Fruit fly (Drosophila melanogaster): ENCODE results near the gene dmrt11E.

Gene dmrt11E

dm6 chrX:13374154-13374536, 6.2 kb downstream of the dmrt11E start:
- TF ChIP-seq CG12768 (GFP tag; optimal IDR thresholded peaks at IDR 0.05), result peak; percentile 29
- no peak for TF ChIP-seq cnc (optimal IDR thresholded peaks at IDR 0.05)
- peak; percentile 94 for TF ChIP-seq pad (GFP tag; optimal IDR thresholded peaks at IDR 0.05)

dm6 chrX:13374979-13375378, 7.0 kb downstream of the dmrt11E start:
- no peak for TF ChIP-seq cnc (optimal IDR thresholded peaks at IDR 0.05)
- TF ChIP-seq kay (GFP tag; ENCODE audit: borderline replicate concordance), result peak; percentile 65

- TF ChIP-seq cnc (optimal IDR thresholded peaks at IDR 0.05) (no peak), CG11617 (GFP tag; optimal IDR thresholded peaks at IDR 0.05) (no peak)
These were observed 7.6 kb downstream of the dmrt11E start for dm6 chrX:13375489-13375997.

dm6 chrX:13376520-13376919, 8.5 kb downstream of the dmrt11E start:
- TF ChIP-seq CG7045 (GFP tag; optimal IDR thresholded peaks at IDR 0.05) (peak; percentile 44), tj (GFP tag; optimal IDR thresholded peaks at IDR 0.05) (peak; percentile 82), cic (GFP tag; optimal IDR thresholded peaks at IDR 0.05) (peak; percentile 49), CG1620 (GFP tag; optimal IDR thresholded peaks at IDR 0.05) (peak; percentile 4), toe (GFP tag; optimal IDR thresholded peaks at IDR 0.05) (peak; percentile 13), Hr96 (GFP tag; optimal IDR thresholded peaks at IDR 0.05) (no peak), CG5204 (GFP tag; optimal IDR thresholded peaks at IDR 0.05) (no peak), Mnt (GFP tag; optimal IDR thresholded peaks at IDR 0.05) (peak; percentile 72), kay (GFP tag; ENCODE audit: borderline replicate concordance) (peak; percentile 65), CG11617 (GFP tag; optimal IDR thresholded peaks at IDR 0.05) (peak; percentile 89), CG14711 (tag; optimal IDR thresholded peaks at IDR 0.05) (peak; percentile 79), ovo (GFP tag; optimal IDR thresholded peaks at IDR 0.05) (peak; percentile 33), CG7101 (tag; optimal IDR thresholded peaks at IDR 0.05) (peak; percentile 92), Clk (GFP tag; optimal IDR thresholded peaks at IDR 0.05) (peak; percentile 28), pad (GFP tag; optimal IDR thresholded peaks at IDR 0.05) (peak; percentile 62), CG33017 (tag; optimal IDR thresholded peaks at IDR 0.05) (peak; percentile 85), Crg-1 (GFP tag; optimal IDR thresholded peaks at IDR 0.05) (peak; percentile 33), cnc (optimal IDR thresholded peaks at IDR 0.05) (no peak), CG12768 (GFP tag; optimal IDR thresholded peaks at IDR 0.05) (peak; percentile 75), bab1 (GFP tag; optimal IDR thresholded peaks at IDR 0.05) (peak; percentile 63)

- TF ChIP-seq CG1620 (GFP tag; optimal IDR thresholded peaks at IDR 0.05), result peak; percentile 77
- no peak for TF ChIP-seq CG5204 (GFP tag; optimal IDR thresholded peaks at IDR 0.05)
- TF ChIP-seq ovo (GFP tag; optimal IDR thresholded peaks at IDR 0.05), result no peak
- peak; percentile 9 for TF ChIP-seq CG7045 (GFP tag; optimal IDR thresholded peaks at IDR 0.05)
- TF ChIP-seq CG12768 (GFP tag; optimal IDR thresholded peaks at IDR 0.05), result peak; percentile 48
- peak; percentile 55 for TF ChIP-seq CG11617 (GFP tag; optimal IDR thresholded peaks at IDR 0.05)
- TF ChIP-seq cnc (optimal IDR thresholded peaks at IDR 0.05), result no peak
- peak; percentile 51 for TF ChIP-seq cic (GFP tag; optimal IDR thresholded peaks at IDR 0.05)
- peak; percentile 41 for TF ChIP-seq CG7101 (tag; optimal IDR thresholded peaks at IDR 0.05)
- peak; percentile 72 for TF ChIP-seq tj (GFP tag; optimal IDR thresholded peaks at IDR 0.05)
- no peak for TF ChIP-seq kay (GFP tag; ENCODE audit: borderline replicate concordance)
- peak; percentile 39 for TF ChIP-seq CG14711 (tag; optimal IDR thresholded peaks at IDR 0.05)
- no peak for TF ChIP-seq Hr96 (GFP tag; optimal IDR thresholded peaks at IDR 0.05)
- TF ChIP-seq Crg-1 (GFP tag; optimal IDR thresholded peaks at IDR 0.05), result peak; percentile 59
- peak; percentile 44 for TF ChIP-seq toe (GFP tag; optimal IDR thresholded peaks at IDR 0.05)
- peak; percentile 75 for TF ChIP-seq pad (GFP tag; optimal IDR thresholded peaks at IDR 0.05)
- peak; percentile 89 for TF ChIP-seq Mnt (GFP tag; optimal IDR thresholded peaks at IDR 0.05)
- no peak for TF ChIP-seq Clk (GFP tag; optimal IDR thresholded peaks at IDR 0.05)
- no peak for TF ChIP-seq CG33017 (tag; optimal IDR thresholded peaks at IDR 0.05)
- peak; percentile 61 for TF ChIP-seq bab1 (GFP tag; optimal IDR thresholded peaks at IDR 0.05)
These were observed 15.8 kb downstream of the dmrt11E start for dm6 chrX:13383770-13384169.

- TF ChIP-seq ovo (GFP tag; optimal IDR thresholded peaks at IDR 0.05) (no peak), pad (GFP tag; optimal IDR thresholded peaks at IDR 0.05) (peak; percentile 28), CG12768 (GFP tag; optimal IDR thresholded peaks at IDR 0.05) (no peak), Mnt (GFP tag; optimal IDR thresholded peaks at IDR 0.05) (no peak), Hr96 (GFP tag; optimal IDR thresholded peaks at IDR 0.05) (no peak), CG5204 (GFP tag; optimal IDR thresholded peaks at IDR 0.05) (no peak), toe (GFP tag; optimal IDR thresholded peaks at IDR 0.05) (no peak), CG1620 (GFP tag; optimal IDR thresholded peaks at IDR 0.05) (no peak), CG14711 (tag; optimal IDR thresholded peaks at IDR 0.05) (no peak), CG7045 (GFP tag; optimal IDR thresholded peaks at IDR 0.05) (no peak), CG11617 (GFP tag; optimal IDR thresholded peaks at IDR 0.05) (no peak), Crg-1 (GFP tag; optimal IDR thresholded peaks at IDR 0.05) (no peak), bab1 (GFP tag; optimal IDR thresholded peaks at IDR 0.05) (no peak), cic (GFP tag; optimal IDR thresholded peaks at IDR 0.05) (no peak), tj (GFP tag; optimal IDR thresholded peaks at IDR 0.05) (peak; percentile 3)
These were observed 16.2 kb downstream of the dmrt11E start for dm6 chrX:13384177-13384576.
